Worm (Caenorhabditis elegans) whole organism, midembryonic: ENCODE data around the gene E01G4.5.

ENCODE experiments used
- T22C8.4 ChIP-seq: fragments of 200-800 bp; sonication (Bioruptor generic); IDR thresholded peaks from 2 replicates; pipeline ENCODE4 v1.3.6; 2022; ENCODE audit warnings: missing genetic modification characterization, missing compliant biosample characterization
- cog-1 ChIP-seq: sonication (generic microtip); optimal IDR thresholded peaks from 2 replicates; lab custom pipeline; 2016; ENCODE audit warnings: missing genetic modification characterization, missing compliant biosample characterization
- flt-1 ChIP-seq: fragments of 200-800 bp; sonication (Bioruptor generic); IDR thresholded peaks from 2 replicates; pipeline ENCODE4 v1.3.6; 2022; ENCODE audit warnings: missing genetic modification characterization, missing compliant biosample characterization
- klf-2 ChIP-seq: fragments of 200-800 bp; sonication (Bioruptor generic); conservative IDR thresholded peaks from 2 replicates; pipeline ENCODE4 v1.3.6; 2022; ENCODE audit warnings: missing genetic modification reagents, missing genetic modification characterization, missing compliant biosample characterization
- med-1 ChIP-seq: sonication (generic microtip); optimal IDR thresholded peaks from 2 replicates; lab custom pipeline; 2017; ENCODE audit warnings: missing genetic modification characterization, mild to moderate bottlenecking, missing compliant biosample characterization, antibody characterized with exemption, missing genetic modification reagents; ENCODE audit not compliant: insufficient read depth
- ref-1 ChIP-seq: fragments of 200-800 bp; sonication (Bioruptor generic); conservative IDR thresholded peaks from 2 replicates; pipeline ENCODE4 v1.3.6; 2022; ENCODE audit warnings: missing genetic modification reagents, missing genetic modification characterization, missing compliant biosample characterization
- tab-1 ChIP-seq: fragments of 200-800 bp; sonication (Bioruptor generic); IDR thresholded peaks from 2 replicates; pipeline ENCODE4 v1.3.6; 2022; ENCODE audit warnings: missing genetic modification characterization, missing compliant biosample characterization
- ztf-23 ChIP-seq: fragments of 200-800 bp; sonication (Bioruptor generic); IDR thresholded peaks from 2 replicates; pipeline ENCODE4 v1.3.6; 2022; ENCODE audit warnings: missing genetic modification reagents, missing genetic modification characterization, missing compliant biosample characterization
- ztf-29 ChIP-seq: fragments of 200-800 bp; sonication (Bioruptor generic); IDR thresholded peaks from 2 replicates; pipeline ENCODE4 v1.3.6; 2022; ENCODE audit warnings: missing genetic modification reagents, missing genetic modification characterization, missing compliant biosample characterization

Gene E01G4.5

DNA sequence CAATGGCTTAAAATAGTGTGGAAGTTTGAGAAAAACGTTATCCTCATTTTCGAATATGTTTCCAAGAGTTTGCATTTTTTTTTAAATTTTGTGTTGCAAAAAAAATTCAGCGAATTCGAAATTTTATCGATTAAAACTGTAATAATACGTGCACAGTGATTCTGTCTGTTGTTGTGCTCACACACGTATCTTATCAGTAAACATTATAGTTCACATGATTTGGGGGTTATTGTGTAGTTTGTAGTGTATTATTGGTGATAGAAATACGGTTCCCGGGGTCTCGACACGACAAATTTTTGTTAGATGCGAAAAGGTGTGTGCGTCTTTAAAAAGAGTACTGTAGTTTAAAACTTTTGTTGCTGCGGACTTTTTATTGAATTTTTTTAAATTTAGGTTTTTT lies 23.5 kb downstream of the E01G4.5 start, which contains the start of gene drr-1:
TSS of gene drr-1 (minus strand) at position 183 of the 400 bp plus-strand sequence.
- no peak for TF ChIP-seq cog-1 (tag; lab: Kevin White, UChicago)
- TF ChIP-seq ztf-23 = no peak
- no peak for TF ChIP-seq flt-1 (GFP tag; lab: Robert Waterston, UW)
- no peak for TF ChIP-seq klf-2 (GFP tag; lab: Robert Waterston, UW)
- no peak for TF ChIP-seq ztf-29 (GFP tag; lab: Robert Waterston, UW)
- TF ChIP-seq tab-1 (GFP tag; lab: Robert Waterston, UW) = no peak
- TF ChIP-seq T22C8.4 = no peak
- no peak for TF ChIP-seq ref-1
- TF ChIP-seq med-1 = no peak

DNA sequence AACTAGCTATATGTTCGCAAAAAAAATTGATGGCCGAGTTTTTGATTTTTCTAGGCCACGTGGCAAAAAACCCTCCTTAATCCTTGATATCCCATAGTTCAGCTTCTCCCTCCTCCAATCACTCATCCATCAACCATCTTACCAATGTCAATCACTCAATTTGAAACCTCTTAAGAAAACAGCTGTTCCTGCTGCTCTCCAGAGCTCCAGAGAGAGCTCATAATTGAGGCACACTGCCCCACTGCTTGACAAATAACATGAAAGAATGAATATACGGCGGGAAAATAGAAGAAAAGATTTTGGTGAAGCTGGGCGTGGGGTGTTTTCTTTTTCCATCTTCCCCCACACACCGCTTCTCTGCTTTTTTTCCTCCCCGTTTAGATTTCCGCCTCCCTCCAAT lies 28.4 kb downstream of the E01G4.5 start:
- TF ChIP-seq ref-1 = no peak
- TF ChIP-seq flt-1 (GFP tag; lab: Robert Waterston, UW) = no peak
- TF ChIP-seq ztf-23 = no peak
- no peak for TF ChIP-seq tab-1 (GFP tag; lab: Robert Waterston, UW)
- no peak for TF ChIP-seq klf-2 (GFP tag; lab: Robert Waterston, UW)
- no peak for TF ChIP-seq cog-1 (tag; lab: Kevin White, UChicago)
- no peak for TF ChIP-seq med-1

DNA sequence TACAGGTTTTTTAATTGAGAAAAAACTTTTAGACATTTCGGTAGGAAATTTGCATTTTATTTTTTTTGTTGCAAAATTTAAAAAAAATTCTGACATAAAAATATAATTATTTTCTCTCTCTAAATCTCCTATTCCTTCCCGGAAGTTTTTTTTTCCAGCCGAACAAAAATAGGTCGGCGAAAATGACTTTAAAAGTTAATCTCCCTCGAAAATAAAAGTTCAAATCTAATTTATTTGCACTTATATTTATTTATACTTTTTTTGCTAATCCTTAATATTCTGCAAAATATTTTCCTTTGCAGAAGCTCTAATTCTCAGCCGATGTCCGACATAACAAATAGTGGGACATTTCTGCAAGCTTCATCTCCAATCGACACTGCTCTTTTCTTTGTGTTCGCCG lies 29.4 kb downstream of the E01G4.5 start, which contains the start of gene F45H10.5:
TSS of gene F45H10.5 (plus strand) at position 301 of the 400 bp plus-strand sequence.
- TF ChIP-seq cog-1 (tag; lab: Kevin White, UChicago) (no peak), med-1 (no peak), ztf-29 (GFP tag; lab: Robert Waterston, UW) (no peak), ztf-23 (no peak), klf-2 (GFP tag; lab: Robert Waterston, UW) (no peak), flt-1 (GFP tag; lab: Robert Waterston, UW) (no peak)

DNA sequence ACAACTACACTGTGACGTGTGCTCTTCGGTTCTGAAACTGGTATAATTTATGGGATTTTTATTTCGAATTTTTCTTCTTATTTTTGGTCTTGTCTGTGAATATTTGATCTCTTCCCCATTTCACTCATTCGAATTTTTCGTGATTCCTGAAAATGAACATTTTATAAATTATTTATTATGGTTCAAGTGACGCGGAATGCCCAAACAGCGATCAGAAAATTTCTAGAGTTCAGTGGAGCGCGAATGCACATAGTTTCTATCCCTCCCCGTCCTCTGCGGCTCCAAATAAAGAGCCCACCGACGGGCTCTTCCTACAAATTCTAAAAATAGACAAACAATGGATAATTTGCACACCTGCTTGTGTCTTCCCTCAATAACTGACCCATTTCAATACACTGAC lies 31.5 kb downstream of the E01G4.5 start, which contains the start of gene F54F11.1:
TSS of gene F54F11.1 (plus strand) at position 301 of the 400 bp plus-strand sequence.
- no peak for TF ChIP-seq tab-1 (GFP tag; lab: Robert Waterston, UW)
- TF ChIP-seq T22C8.4 = no peak
- no peak for TF ChIP-seq flt-1 (GFP tag; lab: Robert Waterston, UW)
- no peak for TF ChIP-seq ztf-23
- TF ChIP-seq ztf-29 (GFP tag; lab: Robert Waterston, UW) = no peak
- no peak for TF ChIP-seq cog-1 (tag; lab: Kevin White, UChicago)
- no peak for TF ChIP-seq klf-2 (GFP tag; lab: Robert Waterston, UW)
- no peak for TF ChIP-seq med-1
- TF ChIP-seq ref-1 = no peak

DNA sequence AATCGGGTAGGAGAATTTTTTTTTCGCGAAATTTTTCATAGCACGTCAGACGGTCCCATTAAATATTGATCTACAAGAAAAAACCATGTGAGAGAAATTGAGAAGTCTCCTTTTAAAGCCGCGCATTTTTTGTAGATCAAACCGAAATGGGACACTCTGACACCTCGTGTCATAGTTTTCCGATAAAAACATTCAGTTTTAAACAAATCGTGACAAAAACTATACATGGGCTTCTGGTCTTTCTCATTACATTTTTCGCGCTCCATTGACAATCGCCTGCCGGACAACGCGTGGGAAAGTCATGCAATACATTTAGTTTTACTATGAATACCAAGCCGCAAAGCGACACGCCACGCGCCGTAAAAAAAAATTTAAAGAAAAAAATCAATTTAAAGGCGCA lies 33.2 kb downstream of the E01G4.5 start:
- no peak for TF ChIP-seq cog-1 (tag; lab: Kevin White, UChicago)
- no peak for TF ChIP-seq ztf-23
- no peak for TF ChIP-seq med-1
- TF ChIP-seq tab-1 (GFP tag; lab: Robert Waterston, UW) = no peak
- no peak for TF ChIP-seq T22C8.4
- TF ChIP-seq ref-1 = no peak
- TF ChIP-seq flt-1 (GFP tag; lab: Robert Waterston, UW) = no peak
- no peak for TF ChIP-seq klf-2 (GFP tag; lab: Robert Waterston, UW)
- TF ChIP-seq ztf-29 (GFP tag; lab: Robert Waterston, UW) = no peak

DNA sequence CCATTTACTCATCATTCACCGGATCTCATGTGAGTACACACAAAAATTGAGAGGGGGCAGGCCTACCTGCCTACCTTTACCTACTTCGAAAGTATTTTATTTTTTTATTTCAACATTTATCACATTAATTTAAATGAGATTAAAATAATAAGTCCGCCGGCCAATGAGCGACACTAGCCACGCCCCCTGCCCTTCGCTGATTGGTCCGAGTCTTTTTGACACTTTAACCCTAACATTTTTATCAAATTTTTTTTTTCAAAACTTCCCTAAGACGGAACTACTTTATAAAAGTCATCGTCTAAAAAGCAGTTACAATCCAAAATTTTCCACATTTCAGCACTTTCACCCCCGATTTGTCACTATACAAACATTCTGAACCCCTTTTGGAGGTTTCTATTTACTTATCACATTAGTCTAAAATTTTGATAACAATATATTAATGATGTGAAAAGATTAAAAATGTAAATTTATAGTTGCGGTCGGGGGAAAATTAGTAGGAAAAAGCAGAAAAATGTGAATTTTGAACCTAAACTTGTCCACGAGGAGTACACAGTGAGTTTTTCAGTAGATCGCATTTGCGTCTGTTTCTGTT lies 33.9 kb downstream of the E01G4.5 start:
- TF ChIP-seq cog-1 (tag; lab: Kevin White, UChicago) = no peak
- no peak for TF ChIP-seq ref-1
- no peak for TF ChIP-seq ztf-23
- no peak for TF ChIP-seq klf-2 (GFP tag; lab: Robert Waterston, UW)
- TF ChIP-seq med-1 = no peak
- TF ChIP-seq T22C8.4 = no peak
- TF ChIP-seq tab-1 (GFP tag; lab: Robert Waterston, UW) = no peak
- TF ChIP-seq flt-1 (GFP tag; lab: Robert Waterston, UW) = no peak
- no peak for TF ChIP-seq ztf-29 (GFP tag; lab: Robert Waterston, UW)

DNA sequence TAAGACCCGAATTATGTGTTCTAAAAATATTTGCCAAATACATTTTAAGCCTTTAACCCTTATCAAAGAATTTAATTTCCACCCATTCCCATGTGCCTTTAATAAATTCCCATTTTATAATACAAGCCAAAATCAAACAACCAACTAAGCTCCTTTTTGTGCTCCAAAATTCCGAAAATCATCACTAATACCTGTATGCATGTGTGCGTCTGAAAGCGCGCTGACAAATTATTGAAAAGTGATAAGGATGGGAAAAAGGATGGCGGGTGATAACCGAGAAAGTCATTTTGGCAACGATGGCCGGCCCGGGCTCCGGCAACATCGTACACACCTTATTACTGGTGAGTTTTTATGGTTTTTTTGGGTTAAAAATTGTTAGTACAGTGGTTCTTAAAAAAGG lies 35.3 kb downstream of the E01G4.5 start, which contains the start of gene nep-17:
TSS of gene nep-17 (plus strand) at position 285 of the 400 bp plus-strand sequence.
- TF ChIP-seq ztf-29 (GFP tag; lab: Robert Waterston, UW) = no peak
- no peak for TF ChIP-seq med-1
- TF ChIP-seq flt-1 (GFP tag; lab: Robert Waterston, UW) = no peak
- TF ChIP-seq ref-1 = no peak
- no peak for TF ChIP-seq T22C8.4
- no peak for TF ChIP-seq ztf-23
- no peak for TF ChIP-seq cog-1 (tag; lab: Kevin White, UChicago)
- TF ChIP-seq klf-2 (GFP tag; lab: Robert Waterston, UW) = no peak

DNA sequence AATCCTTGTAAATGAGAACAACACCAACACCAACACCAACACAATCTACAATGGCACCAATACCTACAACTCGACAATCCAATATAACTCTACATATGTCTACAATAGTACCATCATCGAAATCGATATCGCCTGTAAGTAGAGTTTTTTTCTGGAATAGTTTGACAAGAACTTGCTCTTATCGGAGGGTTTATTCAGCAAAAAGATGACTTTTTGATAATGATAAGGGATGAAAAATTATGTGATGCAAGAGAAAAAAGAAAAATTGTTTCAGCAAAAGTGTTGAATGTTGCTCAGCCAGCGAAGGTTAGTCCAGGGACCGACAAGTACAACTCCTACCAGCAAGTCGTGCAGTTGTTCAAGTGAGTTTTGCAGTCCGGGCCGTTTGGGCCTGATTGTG lies 36.4 kb downstream of the E01G4.5 start:
- TF ChIP-seq cog-1 (tag; lab: Kevin White, UChicago) = no peak

DNA sequence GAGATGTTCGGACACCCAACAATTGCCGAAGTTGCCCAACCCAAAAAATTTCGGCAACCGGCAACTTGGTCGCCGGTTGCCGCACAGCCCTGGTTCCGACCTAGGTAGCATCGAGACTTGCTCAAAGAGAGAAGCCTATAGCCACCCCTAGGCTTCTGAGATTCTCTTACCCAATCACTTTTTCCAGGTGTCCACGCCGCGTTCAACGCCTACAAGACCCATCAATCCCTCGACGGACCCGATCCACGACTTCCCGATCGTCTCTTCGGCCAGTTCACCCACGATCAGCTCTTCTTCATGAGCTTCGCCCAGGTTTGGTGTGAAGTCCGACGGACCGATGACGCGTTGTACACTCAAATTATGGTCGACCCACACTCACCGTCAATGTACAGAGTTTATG lies 43.6 kb downstream of the E01G4.5 start:
- no peak for TF ChIP-seq ref-1
- no peak for TF ChIP-seq flt-1 (GFP tag; lab: Robert Waterston, UW)
- no peak for TF ChIP-seq tab-1 (GFP tag; lab: Robert Waterston, UW)
- no peak for TF ChIP-seq med-1
- TF ChIP-seq ztf-29 (GFP tag; lab: Robert Waterston, UW) = no peak

DNA sequence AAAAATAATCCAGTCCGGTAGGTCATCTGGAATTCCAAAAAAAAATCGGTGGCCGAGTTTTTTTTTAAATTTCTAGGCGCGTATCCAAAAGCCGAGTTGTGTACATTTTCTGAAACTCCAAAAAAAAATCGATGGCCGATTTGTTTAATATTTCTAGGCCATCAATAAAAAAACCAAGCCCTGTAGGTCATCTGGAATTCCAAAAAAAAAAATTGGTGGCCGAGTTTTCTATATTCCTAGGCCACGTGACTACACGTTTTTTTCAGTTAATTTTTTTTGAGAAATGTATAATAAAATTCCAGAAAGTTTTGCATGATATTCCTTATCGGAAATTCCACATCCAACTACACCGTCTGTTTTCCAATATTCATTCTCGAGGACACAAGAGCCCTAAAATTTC lies 45.4 kb downstream of the E01G4.5 start, which contains the start of gene sre-45:
TSS of gene sre-45 (plus strand) at position 301 of the 400 bp plus-strand sequence.
- TF ChIP-seq med-1 = no peak

DNA sequence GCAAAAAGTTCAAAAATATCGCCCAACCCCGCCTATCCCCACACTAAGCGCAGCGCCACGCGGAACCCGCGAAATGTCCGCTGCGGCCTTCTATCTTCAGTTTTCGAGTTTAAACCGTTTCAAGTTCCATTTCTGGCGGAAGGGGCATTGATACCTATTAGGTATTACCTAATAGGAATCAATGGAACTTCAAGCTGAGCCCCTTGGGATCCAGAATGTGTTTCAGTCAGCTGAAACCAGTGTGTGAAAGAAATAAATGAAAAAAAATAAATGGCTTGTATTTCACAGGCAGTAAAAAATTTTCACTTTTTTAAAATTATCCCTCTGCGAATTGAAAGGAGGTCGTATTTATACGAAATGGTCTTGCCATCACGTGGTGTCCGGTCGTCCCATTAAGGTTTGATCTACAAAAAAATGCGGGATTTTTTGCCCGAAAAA lies 49.0 kb downstream of the E01G4.5 start:
- TF ChIP-seq tab-1 (GFP tag; lab: Robert Waterston, UW) (no peak), ztf-23 (no peak), T22C8.4 (no peak), ztf-29 (GFP tag; lab: Robert Waterston, UW) (no peak), cog-1 (tag; lab: Kevin White, UChicago) (no peak), flt-1 (GFP tag; lab: Robert Waterston, UW) (no peak), klf-2 (GFP tag; lab: Robert Waterston, UW) (no peak), ref-1 (no peak), med-1 (no peak)
